Worm (Caenorhabditis elegans) whole organism, young adult: ENCODE measurements around the gene F43E12.1.

Experiments used
- ama-1 ChIP-seq, 3 experiments: fragments of 150-350 bp in 1 of 3; sonication (generic microtip) in 2 of 3; optimal IDR thresholded peaks; 2 replicates each; lab custom pipeline; 2014 to 2018; ENCODE audit warnings: missing biosample characterization in 2 of 3, missing genetic modification characterization in 2 of 3, missing genetic modification reagents in 2 of 3
- egl-44 ChIP-seq: fragments of 200-800 bp; sonication (Bioruptor generic); IDR thresholded peaks from 2 replicates; pipeline ENCODE4 v1.3.6; 2022; ENCODE audit warnings: missing genetic modification reagents, missing genetic modification characterization, missing compliant biosample characterization
- ets-4 ChIP-seq: fragments of 200-800 bp; sonication (Bioruptor generic); optimal IDR thresholded peaks from 2 replicates; lab custom pipeline; 2018; ENCODE audit warnings: mild to moderate bottlenecking, missing genetic modification characterization, missing compliant biosample characterization
- let-526 ChIP-seq: fragments of 200-800 bp; sonication (Bioruptor generic); IDR thresholded peaks from 2 replicates; pipeline ENCODE4 v1.3.6; 2022; ENCODE audit warnings: missing genetic modification reagents, missing genetic modification characterization, missing compliant biosample characterization
- lin-26 ChIP-seq: fragments of 200-800 bp; sonication (Bioruptor generic); IDR thresholded peaks from 2 replicates; pipeline ENCODE4 v1.3.6; 2022; ENCODE audit warnings: missing genetic modification reagents, missing genetic modification characterization, missing compliant biosample characterization
- nhr-120 ChIP-seq: fragments of 200-800 bp; sonication (Bioruptor generic); IDR thresholded peaks from 2 replicates; pipeline ENCODE4 v1.3.6; 2022; ENCODE audit warnings: missing genetic modification characterization, missing compliant biosample characterization
- rec-8 ChIP-seq, 2 experiments: sonication (generic microtip); optimal IDR thresholded peaks; 2 replicates each; lab custom pipeline; 2016; ENCODE audit warnings: mild to moderate bottlenecking in 2 of 2, missing genetic modification characterization in 2 of 2, missing genetic modification reagents in 2 of 2, missing genotype in 2 of 2, missing biosample characterization in 1 of 2, missing compliant biosample characterization in 1 of 2, moderate library complexity in 1 of 2

ce11 chrX:7158736-7159135 lies 18.7 kb upstream of the F43E12.1 start, which contains the start of gene pgp-10:
- TF ChIP-seq let-526 (no peak), ets-4 (GFP tag; lab: Kevin White, UChicago) (no peak), rec-8 (tag; optimal IDR thresholded peaks at IDR 0.05; lab: Kevin White, UChicago) (no peak), ama-1 (optimal IDR thresholded peaks at IDR 0.05; lab: Kevin White, UChicago) (no peak), ama-1 (GFP tag; optimal IDR thresholded peaks at IDR 0.05; lab: Kevin White, UChicago) (no peak), lin-26 (GFP tag; lab: Robert Waterston, UW) (no peak), egl-44 (GFP tag; lab: Robert Waterston, UW) (no peak), nhr-120 (GFP tag; lab: Robert Waterston, UW) (no peak)
